Worm (Caenorhabditis elegans): Measurements from ENCODE around the gene T14G8.2.

The T14G8.2 gene

DNA sequence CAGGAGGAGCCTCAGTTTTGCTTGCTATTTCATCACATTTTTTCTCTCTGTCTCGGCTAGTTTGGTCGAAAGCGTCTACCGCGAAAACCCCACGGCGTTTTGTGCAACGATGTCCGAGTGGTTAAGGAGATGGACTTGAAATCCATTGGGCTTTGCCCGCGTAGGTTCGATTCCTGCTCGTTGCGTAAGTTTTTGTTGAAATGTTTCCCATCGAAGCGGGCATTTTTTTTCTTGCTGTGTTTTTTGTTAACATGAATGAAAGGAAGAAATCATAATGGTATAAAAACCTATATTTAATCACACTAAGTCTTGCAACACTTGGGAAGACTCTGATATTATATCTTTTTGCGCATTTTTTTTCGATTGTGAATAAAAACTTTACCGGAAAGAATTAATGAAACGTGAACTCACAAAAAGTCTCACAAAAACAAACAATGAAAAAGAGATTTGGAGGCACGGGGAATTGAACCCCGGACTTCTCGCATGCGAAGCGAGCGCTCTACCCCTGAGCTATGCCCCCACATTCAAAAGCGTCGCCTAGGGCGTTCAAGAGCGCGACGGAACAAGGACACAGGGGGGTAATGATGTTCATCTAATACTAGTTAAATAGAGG, 32.1 kb downstream of the T14G8.2 start (continued):
- TF ChIP-seq lsy-2 (tag; optimal IDR thresholded peaks at IDR 0.05) (peak; percentile 36 to 71), swsn-7 (tag; optimal IDR thresholded peaks at IDR 0.05) (peak; percentile 79), unc-130 (tag; optimal IDR thresholded peaks at IDR 0.05) (peak; percentile 81), ets-5 (GFP tag; IDR thresholded peaks at IDR 0.05) (no peak), isw-1 (GFP tag; IDR thresholded peaks at IDR 0.05) (no peak), vab-15 (tag; optimal IDR thresholded peaks at IDR 0.05) (no peak), alr-1 (tag; optimal IDR thresholded peaks at IDR 0.05; ENCODE audit: borderline replicate concordance) (no peak), fos-1 (tag; optimal IDR thresholded peaks at IDR 0.05) (peak; percentile 37), lin-13 (GFP tag; optimal IDR thresholded peaks at IDR 0.05) (peak; percentile 27), snpc-4 (tag; optimal IDR thresholded peaks at IDR 0.05) (peak; percentile 38), blmp-1 (tag; optimal IDR thresholded peaks at IDR 0.05) (peak; percentile 20), ceh-90 (tag; optimal IDR thresholded peaks at IDR 0.05) (no peak), nhr-237 (tag; optimal IDR thresholded peaks at IDR 0.05) (no peak), aha-1 (tag; optimal IDR thresholded peaks at IDR 0.05) (no peak), unc-30 (tag; optimal IDR thresholded peaks at IDR 0.05) (no peak), ceh-8 (GFP tag; optimal IDR thresholded peaks at IDR 0.05) (peak; percentile 64), hlh-4 (tag; optimal IDR thresholded peaks at IDR 0.05) (no peak), lin-14 (GFP tag; optimal IDR thresholded peaks at IDR 0.05) (peak; percentile 81), nhr-19 (GFP tag; conservative IDR thresholded peaks at IDR 0.05) (peak; percentile 75), ztf-4 (tag; optimal IDR thresholded peaks at IDR 0.05) (no peak), ceh-63 (GFP tag; optimal IDR thresholded peaks at IDR 0.05) (no peak), ama-1 (optimal IDR thresholded peaks at IDR 0.05) (no peak), tbx-2 (tag; optimal IDR thresholded peaks at IDR 0.05) (peak; percentile 61), grh-1 (GFP tag; IDR thresholded peaks at IDR 0.05) (no peak), elt-2 (tag; optimal IDR thresholded peaks at IDR 0.05) (peak; percentile 21), efl-1 (optimal IDR thresholded peaks at IDR 0.05) (peak; percentile 36 to 50), efl-1 (GFP tag; optimal IDR thresholded peaks at IDR 0.05 in 1 of 2) (peak in 1 of 2 experiments; percentile 93), efl-3 (GFP tag; optimal IDR thresholded peaks at IDR 0.05) (no peak), unc-98 (GFP tag; IDR thresholded peaks at IDR 0.05) (no peak), lir-3 (tag; optimal IDR thresholded peaks at IDR 0.05; ENCODE audit: poor library complexity) (peak; percentile 12), elt-3 (tag; optimal IDR thresholded peaks at IDR 0.05) (peak in 1 of 6 experiments; percentile 72), irx-1 (tag; optimal IDR thresholded peaks at IDR 0.05) (peak; percentile 31), Y116A8C.19 (tag; optimal IDR thresholded peaks at IDR 0.05; ENCODE audit: borderline replicate concordance) (no peak), nhr-85 (tag) (peak; percentile 77), unc-62 (GFP tag; optimal IDR thresholded peaks at IDR 0.05) (no peak), nhr-28 (tag; optimal IDR thresholded peaks at IDR 0.05) (no peak), fkh-8 (tag; optimal IDR thresholded peaks at IDR 0.05) (peak; percentile 86), fkh-10 (GFP tag; optimal IDR thresholded peaks at IDR 0.05) (peak; percentile 84), ztf-11 (tag; optimal IDR thresholded peaks at IDR 0.05) (peak in 1 of 2 experiments; percentile 10), nhr-77 (tag; optimal IDR thresholded peaks at IDR 0.05) (peak; percentile 52), lin-15B (tag; optimal IDR thresholded peaks at IDR 0.05) (no peak), C04F5.9 (tag; optimal IDR thresholded peaks at IDR 0.05) (no peak), aly-2 (tag; optimal IDR thresholded peaks at IDR 0.05) (peak; percentile 55), mep-1 (tag; optimal IDR thresholded peaks at IDR 0.05) (peak; percentile 74), dsc-1 (tag; optimal IDR thresholded peaks at IDR 0.05) (peak; percentile 73), rnt-1 (tag; optimal IDR thresholded peaks at IDR 0.05) (peak; percentile 73), sup-37 (GFP tag; optimal IDR thresholded peaks at IDR 0.05) (peak; percentile 37), pag-3 (tag; optimal IDR thresholded peaks at IDR 0.05; ENCODE audit: borderline replicate concordance, insufficient read depth) (no peak), nhr-84 (tag; optimal IDR thresholded peaks at IDR 0.05) (no peak), lin-39 (tag; optimal IDR thresholded peaks at IDR 0.05) (peak; percentile 36), nhr-76 (tag; optimal IDR thresholded peaks at IDR 0.05) (no peak), nhr-11 (tag; optimal IDR thresholded peaks at IDR 0.05) (no peak), ces-1 (GFP tag; optimal IDR thresholded peaks at IDR 0.05) (peak; percentile 20)
